Worm (Caenorhabditis elegans) whole organism, young adult: ENCODE measurements around the gene fbxa-61.

Experiments
- Y79H2A.3 ChIP-seq: fragments of 200-800 bp; sonication (Bioruptor generic); conservative IDR thresholded peaks from 2 replicates; pipeline ENCODE4 v1.3.6; 2022; ENCODE audit warnings: missing genetic modification reagents, missing genetic modification characterization, missing compliant biosample characterization
- ama-1 ChIP-seq, 3 experiments: fragments of 150-350 bp in 1 of 3; sonication (generic microtip) in 2 of 3; optimal IDR thresholded peaks; 2 replicates each; lab custom pipeline; 2014 to 2018; ENCODE audit warnings: missing biosample characterization in 2 of 3, missing genetic modification characterization in 2 of 3, missing genetic modification reagents in 2 of 3
- atf-7 ChIP-seq: sonication (generic microtip); optimal IDR thresholded peaks from 2 replicates; lab custom pipeline; 2017; ENCODE audit warnings: mild to moderate bottlenecking, missing genetic modification characterization, missing compliant biosample characterization
- attf-6 ChIP-seq: fragments of 200-800 bp; sonication (Bioruptor generic); IDR thresholded peaks from 2 replicates; pipeline ENCODE4 v1.3.6; 2022; ENCODE audit warnings: missing genetic modification reagents, missing genetic modification characterization, missing compliant biosample characterization
- cebp-2 ChIP-seq: fragments of 200-800 bp; sonication (Bioruptor generic); IDR thresholded peaks from 2 replicates; pipeline ENCODE4 v1.3.6; 2022; ENCODE audit warnings: missing genetic modification characterization, missing compliant biosample characterization
- dpl-1 ChIP-seq: fragments of 150-350 bp; optimal IDR thresholded peaks from 2 replicates; lab custom pipeline; 2014; ENCODE audit warnings: missing biosample characterization, missing genetic modification reagents, missing genetic modification characterization
- lin-35 ChIP-seq, 3 experiments: fragments of 150-350 bp in 2 of 3; sonication (generic microtip) in 1 of 3; optimal IDR thresholded peaks; 2 replicates each; lab custom pipeline; 2014 to 2018; ENCODE audit warnings: missing biosample characterization in 3 of 3, missing genetic modification characterization in 3 of 3, missing genetic modification reagents in 3 of 3
- lin-54 ChIP-seq: fragments of 200-800 bp; sonication (Bioruptor generic); optimal IDR thresholded peaks from 2 replicates; lab custom pipeline; 2018; ENCODE audit warnings: mild to moderate bottlenecking, missing genetic modification characterization, missing compliant biosample characterization
- lsl-1 ChIP-seq: fragments of 200-800 bp; sonication (Bioruptor generic); optimal IDR thresholded peaks from 2 replicates; lab custom pipeline; 2018; ENCODE audit warnings: mild to moderate bottlenecking, missing genetic modification characterization, moderate library complexity, missing compliant biosample characterization
- mes-4 ChIP-seq: sonication (generic microtip); optimal IDR thresholded peaks from 2 replicates; lab custom pipeline; 2016; ENCODE audit warnings: missing genotype, missing genetic modification characterization, missing compliant biosample characterization
- snpc-4 ChIP-seq, 5 experiments: fragments of 150-350 bp in 1 of 5; sonication (generic microtip) in 4 of 5; optimal IDR thresholded peaks; 2 replicates each; lab custom pipeline; 2014 to 2018; ENCODE audit warnings: missing genetic modification characterization in 5 of 5, missing biosample characterization in 3 of 5, antibody characterized with exemption in 2 of 5, mild to moderate bottlenecking in 2 of 5, missing compliant biosample characterization in 2 of 5, missing genotype in 2 of 5, moderate library complexity in 2 of 5, missing genetic modification reagents in 1 of 5
- unc-62 ChIP-seq: fragments of 150-350 bp; optimal IDR thresholded peaks from 2 replicates; lab custom pipeline; 2014; ENCODE audit warnings: missing biosample characterization, missing genetic modification reagents, missing genetic modification characterization
- ztf-28 ChIP-seq: fragments of 200-800 bp; sonication (Bioruptor generic); IDR thresholded peaks from 2 replicates; pipeline ENCODE4 v1.3.6; 2022; ENCODE audit warnings: missing genetic modification reagents, missing genetic modification characterization, missing compliant biosample characterization

DNA sequence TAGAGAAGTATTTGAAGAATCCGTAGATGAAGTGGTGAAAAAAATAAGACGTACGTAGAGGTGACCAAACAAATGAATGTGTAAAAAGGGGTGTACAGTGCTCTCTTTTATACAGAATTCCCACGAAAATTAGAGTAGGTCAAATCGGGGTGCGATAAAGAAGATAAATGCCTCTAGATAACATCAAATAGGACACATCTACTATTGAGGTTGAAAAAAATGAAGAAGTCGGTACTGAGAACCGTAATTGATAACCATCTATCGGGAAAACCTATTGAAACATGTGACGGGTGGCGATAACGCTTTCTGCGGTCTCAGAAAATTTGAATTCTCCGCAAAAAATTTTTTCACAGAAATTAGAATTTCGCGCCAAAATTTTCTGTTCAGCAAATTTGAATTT is at the start of gene fbxa-61:
- TF ChIP-seq lsl-1 (GFP tag; lab: Kevin White, UChicago) (no peak), Y79H2A.3 (GFP tag; lab: Robert Waterston, UW) (no peak), atf-7 (no peak), unc-62 (GFP tag; lab: Kevin White, UChicago) (no peak), lin-54 (GFP tag; lab: Kevin White, UChicago) (no peak), mes-4 (tag; lab: Kevin White, UChicago) (no peak), cebp-2 (no peak), dpl-1 (no peak), ztf-28 (GFP tag; lab: Robert Waterston, UW) (no peak), ama-1 (optimal IDR thresholded peaks at IDR 0.05; lab: Kevin White, UChicago) (no peak), ama-1 (GFP tag; optimal IDR thresholded peaks at IDR 0.05; lab: Kevin White, UChicago) (no peak), snpc-4 (GFP tag; optimal IDR thresholded peaks at IDR 0.05; lab: Kevin White, UChicago) (no peak), snpc-4 (tag; optimal IDR thresholded peaks at IDR 0.05; lab: Kevin White, UChicago) (no peak), lin-35 (GFP tag; optimal IDR thresholded peaks at IDR 0.05; lab: Kevin White, UChicago) (no peak), attf-6 (no peak)
